Fruit fly (Drosophila melanogaster) whole organism, wandering third instar larva: ENCODE results near the gene GstD2.

ENCODE experiments used
- Abd-B ChIP-seq: fragments of >200 bp; optimal IDR thresholded peaks from 2 replicates; lab custom pipeline; 2017; ENCODE audit warnings: missing biosample characterization, missing genetic modification characterization
- CG32264 ChIP-seq: fragments of 200-800 bp; sonication (Bioruptor generic); optimal IDR thresholded peaks from 2 replicates; lab custom pipeline; 2016; ENCODE audit warnings: missing biosample characterization, missing genetic modification characterization
- CG9705 ChIP-seq: fragments of 200-800 bp; sonication (Bioruptor generic); optimal IDR thresholded peaks from 2 replicates; lab custom pipeline; 2018; ENCODE audit warnings: missing biosample characterization, mild to moderate bottlenecking, missing genetic modification characterization
- CrebA ChIP-seq: fragments of 200-800 bp; sonication (Bioruptor generic); optimal IDR thresholded peaks from 2 replicates; lab custom pipeline; 2016; ENCODE audit warnings: missing biosample characterization, mild to moderate bottlenecking, missing genetic modification characterization, borderline replicate concordance
- Dfd ChIP-seq: fragments of >200 bp; optimal IDR thresholded peaks from 2 replicates; lab custom pipeline; 2017; ENCODE audit warnings: missing biosample characterization, missing genetic modification characterization
- Dif ChIP-seq: fragments of 200-275, 200-300 bp; sonication (Bioruptor generic); optimal IDR thresholded peaks from 2 replicates; lab custom pipeline; 2018; ENCODE audit warnings: missing biosample characterization, missing genetic modification characterization; ENCODE audit not compliant: partially characterized antibody
- GATAd ChIP-seq: sonication (Bioruptor generic); optimal IDR thresholded peaks from 2 replicates; lab custom pipeline; 2016; ENCODE audit warnings: missing biosample characterization, missing genetic modification characterization
- Hr78 ChIP-seq: fragments of >200 bp; optimal IDR thresholded peaks from 2 replicates; lab custom pipeline; 2017; ENCODE audit warnings: missing biosample characterization, missing genetic modification characterization
- Hr83 ChIP-seq: fragments of 200-300 bp; sonication (Bioruptor generic); optimal IDR thresholded peaks from 2 replicates; lab custom pipeline; 2016; ENCODE audit warnings: missing biosample characterization, mild to moderate bottlenecking, missing genetic modification characterization, moderate library complexity; ENCODE audit not compliant: poor library complexity, severe bottlenecking
- Jra ChIP-seq: sonication (Bioruptor generic); optimal IDR thresholded peaks from 2 replicates; lab custom pipeline; 2016; ENCODE audit warnings: missing biosample characterization, missing genetic modification characterization
- Mio ChIP-seq: sonication (Bioruptor generic); optimal IDR thresholded peaks from 2 replicates; lab custom pipeline; 2016; ENCODE audit warnings: missing biosample characterization, missing genetic modification characterization
- Myc ChIP-seq: fragments of >200 bp; optimal IDR thresholded peaks from 2 replicates; lab custom pipeline; 2017
- N ChIP-seq: fragments of >200 bp; optimal IDR thresholded peaks from 2 replicates; lab custom pipeline; 2018; ENCODE audit warnings: missing biosample characterization, missing external identifiers, missing genetic modification characterization
- OdsH ChIP-seq: fragments of 200-800 bp; sonication (Bioruptor generic); optimal IDR thresholded peaks from 2 replicates; lab custom pipeline; 2016; ENCODE audit warnings: missing biosample characterization, mild to moderate bottlenecking, missing genetic modification characterization
- Rel ChIP-seq, 2 experiments: fragments of 200-800 bp; sonication (Bioruptor generic) in 1 of 2; optimal IDR thresholded peaks; 2 replicates in 1 of 2; 3 replicates in 1 of 2; lab custom pipeline; 2016 to 2019; ENCODE audit warnings: mild to moderate bottlenecking in 2 of 2, missing biosample characterization in 2 of 2, missing genetic modification characterization in 2 of 2, moderate library complexity in 1 of 2
- Sp1 ChIP-seq: fragments of 200-800 bp; sonication (Bioruptor generic); optimal IDR thresholded peaks from 3 replicates; lab custom pipeline; 2019; ENCODE audit warnings: missing biosample characterization, mild to moderate bottlenecking, missing genetic modification characterization, moderate library complexity
- Vsx2 ChIP-seq: fragments of 200-300, 225-300 bp; sonication (Bioruptor generic); optimal IDR thresholded peaks from 2 replicates; lab custom pipeline; 2018; ENCODE audit warnings: missing biosample characterization, missing genetic modification characterization; ENCODE audit not compliant: partially characterized antibody
- br ChIP-seq: fragments of 200-800 bp; sonication (Bioruptor generic); optimal IDR thresholded peaks from 2 replicates; lab custom pipeline; 2016; ENCODE audit warnings: missing biosample characterization, missing genetic modification characterization
- brk ChIP-seq: fragments of 200-800 bp; sonication (Bioruptor generic); optimal IDR thresholded peaks from 2 replicates; lab custom pipeline; 2016; ENCODE audit warnings: missing biosample characterization, mild to moderate bottlenecking, missing genetic modification characterization
- dl ChIP-seq, 2 experiments: fragments of 175-275, 200-275 bp in 1 of 2; fragments of 200-275 bp in 1 of 2; sonication (Bioruptor generic); optimal IDR thresholded peaks; lab custom pipeline; 2018; ENCODE audit warnings: mild to moderate bottlenecking in 2 of 2, missing biosample characterization in 2 of 2, missing genetic modification characterization in 2 of 2, moderate library complexity in 2 of 2; ENCODE audit not compliant: partially characterized antibody in 2 of 2, insufficient read depth in 1 of 2
- dmrt93B ChIP-seq: fragments of 200-800 bp; sonication (Bioruptor generic); optimal IDR thresholded peaks from 2 replicates; lab custom pipeline; 2018; ENCODE audit warnings: missing biosample characterization, mild to moderate bottlenecking, missing genetic modification characterization
- ey ChIP-seq: fragments of 200-800 bp; sonication (Bioruptor generic); optimal IDR thresholded peaks from 2 replicates; lab custom pipeline; 2016; ENCODE audit warnings: missing biosample characterization, missing genetic modification characterization
- foxo ChIP-seq, 2 experiments: fragments of 200-800 bp; sonication (Bioruptor generic); optimal IDR thresholded peaks; 2 replicates in 1 of 2; 3 replicates in 1 of 2; lab custom pipeline; 2016 to 2017; ENCODE audit warnings: missing biosample characterization in 2 of 2, missing genetic modification characterization in 2 of 2
- fru ChIP-seq: fragments of 200-800 bp; sonication (Bioruptor generic); optimal IDR thresholded peaks from 3 replicates; lab custom pipeline; 2016; ENCODE audit warnings: missing biosample characterization, mild to moderate bottlenecking, missing genetic modification characterization
- h ChIP-seq: fragments of 200-800 bp; sonication (Bioruptor generic); optimal IDR thresholded peaks from 3 replicates; lab custom pipeline; 2016; ENCODE audit warnings: missing biosample characterization, mild to moderate bottlenecking, missing genetic modification characterization
- jim ChIP-seq: fragments of 175-275, 200-325 bp; sonication (Bioruptor generic); optimal IDR thresholded peaks from 2 replicates; lab custom pipeline; 2016; ENCODE audit warnings: missing biosample characterization, mild to moderate bottlenecking, missing genetic modification characterization
- lola ChIP-seq: fragments of >200 bp; optimal IDR thresholded peaks from 2 replicates; lab custom pipeline; 2017; ENCODE audit warnings: missing biosample characterization, missing genetic modification characterization
- pan ChIP-seq: fragments of >200 bp; optimal IDR thresholded peaks from 2 replicates; lab custom pipeline; 2017
- psq ChIP-seq: fragments of 200-800 bp; sonication (Bioruptor generic); optimal IDR thresholded peaks from 3 replicates; lab custom pipeline; 2017; ENCODE audit warnings: missing biosample characterization, mild to moderate bottlenecking, missing genetic modification characterization, moderate library complexity
- rgr ChIP-seq: fragments of 200-800 bp; sonication (Bioruptor generic); optimal IDR thresholded peaks from 3 replicates; lab custom pipeline; 2016; ENCODE audit warnings: missing biosample characterization, mild to moderate bottlenecking, missing genetic modification characterization
- sage ChIP-seq: fragments of 200-800 bp; sonication (Bioruptor generic); optimal IDR thresholded peaks from 2 replicates; lab custom pipeline; 2016; ENCODE audit warnings: missing biosample characterization, mild to moderate bottlenecking, missing genetic modification characterization
- sv ChIP-seq: fragments of 200-800 bp; sonication (Bioruptor generic); optimal IDR thresholded peaks from 3 replicates; lab custom pipeline; 2016; ENCODE audit warnings: missing biosample characterization, missing genetic modification characterization
- tai ChIP-seq: sonication (Bioruptor generic); optimal IDR thresholded peaks from 2 replicates; lab custom pipeline; 2016; ENCODE audit warnings: missing biosample characterization, missing genetic modification characterization
- usp ChIP-seq: fragments of >200 bp; optimal IDR thresholded peaks from 2 replicates; lab custom pipeline; 2017; ENCODE audit warnings: missing biosample characterization, missing genetic modification characterization
- woc ChIP-seq: sonication (Bioruptor generic); optimal IDR thresholded peaks from 2 replicates; lab custom pipeline; 2016; ENCODE audit warnings: missing biosample characterization, mild to moderate bottlenecking, missing genetic modification characterization

Gene GstD2

DNA sequence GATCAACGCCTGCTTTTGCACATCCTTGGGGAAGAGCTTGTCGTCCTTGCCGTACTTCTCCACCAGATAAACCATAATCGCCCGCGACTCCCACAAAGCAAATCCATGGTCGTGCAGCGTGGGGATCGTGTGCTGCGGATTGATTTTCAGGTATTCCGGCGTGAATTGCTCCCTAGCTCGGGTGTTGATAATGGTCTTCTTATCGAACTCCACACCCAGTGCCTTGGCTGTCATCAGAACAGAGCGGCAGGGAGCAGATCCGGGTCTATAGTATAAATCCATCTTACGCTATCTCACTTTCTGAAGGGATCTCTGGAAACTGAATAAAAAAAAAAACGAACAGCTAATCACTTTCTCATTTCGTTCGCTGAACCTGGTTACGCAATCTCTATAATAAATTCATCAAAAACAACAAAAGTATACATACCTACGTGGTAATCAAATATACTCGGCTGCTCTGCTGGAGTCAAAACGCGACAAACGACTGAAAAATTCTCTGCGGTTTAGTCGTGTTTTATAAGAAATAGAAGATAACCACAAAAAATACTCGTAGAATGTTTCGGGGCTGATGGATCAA, 6.4 kb upstream of the GstD2 start, which contains the start of gene GstD10:
TSS of gene GstD10 (minus strand) at position 472 of the 577 bp plus-strand sequence.
- TF ChIP-seq brk (GFP tag; lab: Kevin White, UChicago) (no peak), Dif (GFP tag; lab: Kevin White, UChicago) (no peak), dmrt93B (GFP tag; lab: Kevin White, UChicago) (no peak), CG9705 (no peak), N (GFP tag; lab: Kevin White, UChicago) (no peak), ey (no peak), Myc (lab: Kevin White, UChicago) (no peak), Abd-B (GFP tag; lab: Kevin White, UChicago) (no peak), jim (GFP tag; lab: Kevin White, UChicago) (no peak), woc (no peak), lola (GFP tag; lab: Kevin White, UChicago) (no peak), h (no peak), Rel (GFP tag; optimal IDR thresholded peaks at IDR 0.05; lab: Kevin White, UChicago) (no peak), Rel (tag; optimal IDR thresholded peaks at IDR 0.05; lab: Kevin White, UChicago) (no peak), foxo (GFP tag; optimal IDR thresholded peaks at IDR 0.05; lab: Kevin White, UChicago) (no peak), Mio (GFP tag; lab: Kevin White, UChicago) (no peak), br (GFP tag; lab: Kevin White, UChicago) (no peak), dl (GFP tag; optimal IDR thresholded peaks at IDR 0.05; lab: Kevin White, UChicago; ENCODE audit: insufficient read depth in 1 of 2, partially characterized antibody in 2 of 2) (no peak), psq (GFP tag; lab: Kevin White, UChicago) (no peak), Hr78 (GFP tag; lab: Kevin White, UChicago) (no peak), CG32264 (GFP tag; lab: Kevin White, UChicago) (no peak)

DNA sequence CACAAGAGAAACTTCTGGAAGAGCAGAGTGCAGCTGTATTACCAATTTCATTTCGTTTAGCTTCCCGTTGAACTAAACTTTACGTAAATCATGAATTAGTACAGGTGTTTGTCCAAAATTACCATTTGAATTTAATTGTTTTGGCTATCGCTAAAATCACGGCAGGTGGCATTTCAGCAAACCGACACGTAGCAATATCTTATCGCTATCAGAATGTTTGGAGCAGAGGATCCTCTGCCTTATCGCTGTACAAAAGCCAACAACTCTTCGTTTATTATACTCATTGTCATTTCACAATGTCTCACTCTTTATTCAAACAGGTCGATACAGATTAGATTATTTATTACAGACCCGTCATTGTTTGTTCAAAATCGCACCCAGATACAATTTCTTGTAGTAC, 5.9 kb upstream of the GstD2 start:
- no peak for TF ChIP-seq psq (GFP tag; lab: Kevin White, UChicago)
- no peak for TF ChIP-seq Hr83 (GFP tag; lab: Kevin White, UChicago)
- TF ChIP-seq Dfd (GFP tag; lab: Kevin White, UChicago): no peak
- no peak for TF ChIP-seq Abd-B (GFP tag; lab: Kevin White, UChicago)
- TF ChIP-seq woc: no peak
- TF ChIP-seq usp (GFP tag; lab: Kevin White, UChicago): no peak
- no peak for TF ChIP-seq Dif (GFP tag; lab: Kevin White, UChicago)
- TF ChIP-seq, all 38 proteins: peak for 0

DNA sequence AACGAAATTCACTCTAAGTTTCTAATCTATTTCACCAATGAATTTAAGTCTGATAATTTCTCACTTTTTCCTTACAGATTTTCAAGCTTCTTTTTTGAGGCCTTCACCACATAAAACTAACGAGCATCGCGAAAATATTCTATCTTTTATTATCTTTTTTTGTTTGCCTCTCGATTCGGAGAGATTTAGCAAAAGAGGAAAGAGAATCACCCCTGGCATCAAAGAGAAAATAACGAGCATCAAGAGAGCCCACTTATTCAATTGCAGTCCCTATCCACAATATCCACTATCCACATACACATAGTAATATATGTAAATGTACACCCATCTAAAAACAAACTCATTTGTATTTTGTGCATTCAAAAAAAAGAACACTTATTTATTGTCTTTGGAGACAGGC, 4.3 kb upstream of the GstD2 start, which contains the start of gene GstD9:
TSS of gene GstD9 (minus strand) at position 101 of the 400 bp plus-strand sequence.
- no peak for TF ChIP-seq Rel (GFP tag; optimal IDR thresholded peaks at IDR 0.05; lab: Kevin White, UChicago)
- no peak for TF ChIP-seq Rel (tag; optimal IDR thresholded peaks at IDR 0.05; lab: Kevin White, UChicago)
- no peak for TF ChIP-seq woc
- no peak for TF ChIP-seq Myc (lab: Kevin White, UChicago)
- no peak for TF ChIP-seq jim (GFP tag; lab: Kevin White, UChicago)
- TF ChIP-seq sv (GFP tag; lab: Kevin White, UChicago): no peak
- TF ChIP-seq tai (GFP tag; lab: Kevin White, UChicago): no peak
- TF ChIP-seq h: no peak
- TF ChIP-seq Hr83 (GFP tag; lab: Kevin White, UChicago): no peak
- no peak for TF ChIP-seq ey
- TF ChIP-seq fru (GFP tag; lab: Kevin White, UChicago): no peak
- no peak for TF ChIP-seq dl (GFP tag; optimal IDR thresholded peaks at IDR 0.05; lab: Kevin White, UChicago; ENCODE audit: insufficient read depth in 1 of 2, partially characterized antibody in 2 of 2)
- TF ChIP-seq psq (GFP tag; lab: Kevin White, UChicago): no peak
- no peak for TF ChIP-seq GATAd (GFP tag; lab: Kevin White, UChicago)
- TF ChIP-seq CG32264 (GFP tag; lab: Kevin White, UChicago): no peak

DNA sequence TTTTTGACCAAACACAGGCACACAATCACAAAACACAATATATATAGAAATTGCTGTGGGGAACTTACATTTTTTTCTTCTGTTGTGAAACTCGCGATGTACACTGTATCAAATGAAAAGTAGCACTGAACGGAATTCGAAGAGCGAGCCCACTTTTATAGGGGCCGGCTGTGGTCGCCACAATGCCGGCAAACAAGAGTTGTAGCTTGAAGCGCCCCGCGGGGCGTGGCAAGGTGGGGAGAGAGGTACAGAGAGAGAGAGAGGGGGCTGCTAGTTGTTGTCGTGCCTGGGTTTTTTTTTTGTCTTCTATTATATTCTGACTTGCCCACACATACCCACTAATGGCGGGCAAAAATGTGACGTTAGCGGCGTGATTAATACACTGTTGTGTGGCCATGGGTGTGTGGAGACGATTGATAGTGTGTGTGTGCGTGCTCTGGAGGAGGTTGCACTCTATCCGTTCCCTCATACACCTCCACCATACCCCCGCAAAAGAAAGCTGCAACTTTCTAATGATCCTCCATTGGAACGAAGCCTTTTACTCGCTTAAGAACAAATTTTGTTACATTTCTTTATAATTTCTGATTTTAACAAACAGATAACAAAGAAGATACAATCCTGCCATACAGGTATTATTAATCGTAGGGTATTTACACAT, 2.5 kb upstream of the GstD2 start, which contains the start of gene GstD1:
TSS of gene GstD1 (minus strand) at position 134 of the 658 bp plus-strand sequence.
- TF ChIP-seq tai (GFP tag; lab: Kevin White, UChicago): no peak
- no peak for TF ChIP-seq CG9705
- TF ChIP-seq h: peak; percentile 78
- peak; percentile 3 to 20 for TF ChIP-seq dl (GFP tag; optimal IDR thresholded peaks at IDR 0.05; lab: Kevin White, UChicago; ENCODE audit: insufficient read depth in 1 of 2, partially characterized antibody in 2 of 2)
- TF ChIP-seq ey: peak; percentile 77
- peak; percentile 34 for TF ChIP-seq sv (GFP tag; lab: Kevin White, UChicago)
- peak; percentile 65 for TF ChIP-seq OdsH (GFP tag; lab: Kevin White, UChicago)
- TF ChIP-seq pan (lab: Kevin White, UChicago): no peak
- TF ChIP-seq br (GFP tag; lab: Kevin White, UChicago): peak; percentile 66
- no peak for TF ChIP-seq CG32264 (GFP tag; lab: Kevin White, UChicago)
- peak; percentile 55 for TF ChIP-seq Hr83 (GFP tag; lab: Kevin White, UChicago)
- TF ChIP-seq sage (GFP tag; lab: Kevin White, UChicago): no peak
- TF ChIP-seq dmrt93B (GFP tag; lab: Kevin White, UChicago): peak; percentile 68
- TF ChIP-seq rgr (GFP tag; lab: Kevin White, UChicago): peak; percentile 33
- peak in 1 of 2 experiments; percentile 71 for TF ChIP-seq foxo (GFP tag; optimal IDR thresholded peaks at IDR 0.05; lab: Kevin White, UChicago)
- no peak for TF ChIP-seq N (GFP tag; lab: Kevin White, UChicago)
- TF ChIP-seq Jra (GFP tag; lab: Kevin White, UChicago): peak; percentile 61
- no peak for TF ChIP-seq lola (GFP tag; lab: Kevin White, UChicago)
- TF ChIP-seq fru (GFP tag; lab: Kevin White, UChicago): peak; percentile 81
- no peak for TF ChIP-seq brk (GFP tag; lab: Kevin White, UChicago)
- TF ChIP-seq Sp1 (GFP tag; lab: Kevin White, UChicago): peak; percentile 32
- TF ChIP-seq Abd-B (GFP tag; lab: Kevin White, UChicago): no peak
- no peak for TF ChIP-seq Dfd (GFP tag; lab: Kevin White, UChicago)
- TF ChIP-seq Vsx2 (GFP tag; lab: Kevin White, UChicago): peak; percentile 47
- TF ChIP-seq usp (GFP tag; lab: Kevin White, UChicago): no peak
- TF ChIP-seq CrebA (GFP tag; lab: Kevin White, UChicago): no peak
- no peak for TF ChIP-seq Myc (lab: Kevin White, UChicago)
- no peak for TF ChIP-seq Rel (GFP tag; optimal IDR thresholded peaks at IDR 0.05; lab: Kevin White, UChicago)
- peak; percentile 85 for TF ChIP-seq Rel (tag; optimal IDR thresholded peaks at IDR 0.05; lab: Kevin White, UChicago)
- TF ChIP-seq Hr78 (GFP tag; lab: Kevin White, UChicago): no peak
